Fruit fly (Drosophila melanogaster): ENCODE data around the gene Unc-115b.

Unc-115b gene

DNA sequence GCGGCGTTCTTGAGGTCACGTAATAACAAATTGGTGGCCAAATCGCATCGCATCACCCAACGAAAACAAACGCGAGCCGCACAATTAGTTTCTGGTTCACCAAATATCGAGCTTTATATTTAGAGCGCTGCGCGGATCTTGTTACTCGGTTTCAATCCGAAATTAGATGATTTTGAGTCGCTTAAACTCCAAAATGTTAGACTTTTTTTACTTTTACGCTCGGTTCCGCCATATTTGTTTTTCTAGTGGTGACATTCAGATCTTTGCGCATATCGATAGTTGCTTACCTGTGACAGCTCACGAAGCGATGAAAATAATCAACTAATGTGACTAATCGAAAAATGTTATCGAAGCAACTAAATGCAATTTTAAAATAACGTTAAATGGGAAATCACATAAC is 55.2 kb downstream of the Unc-115b start, which contains the start of gene Scm:
Scm (minus strand) TSS at position 251 of the 400 bp plus-strand sequence.
- TF ChIP-seq rgr (GFP tag; optimal IDR thresholded peaks at IDR 0.05) (peak; percentile 48), Dif (GFP tag; optimal IDR thresholded peaks at IDR 0.05; ENCODE audit: partially characterized antibody) (no peak), Rel (GFP tag; optimal IDR thresholded peaks at IDR 0.05) (no peak), Rel (tag; optimal IDR thresholded peaks at IDR 0.05) (peak; percentile 94)
